Worm (Caenorhabditis elegans) whole organism, early embryonic: ENCODE data around the gene xbx-9.

ENCODE experiments used
- F13C5.2 ChIP-seq: sonication (generic microtip); optimal IDR thresholded peaks from 2 replicates; lab custom pipeline; 2017; ENCODE audit warnings: mild to moderate bottlenecking, missing genetic modification characterization, inconsistent platforms, missing compliant biosample characterization
- aly-1 ChIP-seq: sonication (generic microtip); optimal IDR thresholded peaks from 2 replicates; lab custom pipeline; 2016; ENCODE audit warnings: missing genetic modification characterization, missing compliant biosample characterization
- ama-1 ChIP-seq: fragments of 150-350 bp; optimal IDR thresholded peaks from 2 replicates; lab custom pipeline; 2014
- flt-1 ChIP-seq: fragments of 200-800 bp; sonication (Bioruptor generic); IDR thresholded peaks from 2 replicates; pipeline ENCODE4 v1.3.6; 2022; ENCODE audit warnings: missing genetic modification characterization, missing compliant biosample characterization
- hmbx-1 ChIP-seq: sonication (generic microtip); optimal IDR thresholded peaks from 2 replicates; lab custom pipeline; 2016; ENCODE audit warnings: mild to moderate bottlenecking, missing genetic modification characterization, missing compliant biosample characterization
- hmg-4 ChIP-seq: fragments of 200-800 bp; sonication (Bioruptor generic); optimal IDR thresholded peaks from 2 replicates; lab custom pipeline; 2018; ENCODE audit warnings: mild to moderate bottlenecking, missing genetic modification characterization, missing compliant biosample characterization
- hnd-1 ChIP-seq: sonication (generic microtip); optimal IDR thresholded peaks from 2 replicates; lab custom pipeline; 2016; ENCODE audit warnings: missing genetic modification characterization, missing compliant biosample characterization
- sea-1 ChIP-seq: fragments of 200-800 bp; sonication (Bioruptor generic); conservative IDR thresholded peaks from 2 replicates; pipeline ENCODE4 v1.3.6; 2022; ENCODE audit warnings: missing genetic modification characterization, missing compliant biosample characterization
- tbx-37 ChIP-seq: fragments of 200-800 bp; sonication (Bioruptor generic); conservative IDR thresholded peaks from 2 replicates; pipeline ENCODE4 v1.3.6; 2022; ENCODE audit warnings: missing genetic modification reagents, missing genetic modification characterization, missing compliant biosample characterization
- tra-4 ChIP-seq: sonication (generic microtip); optimal IDR thresholded peaks from 2 replicates; lab custom pipeline; 2017; ENCODE audit warnings: missing genetic modification characterization, missing compliant biosample characterization

DNA sequence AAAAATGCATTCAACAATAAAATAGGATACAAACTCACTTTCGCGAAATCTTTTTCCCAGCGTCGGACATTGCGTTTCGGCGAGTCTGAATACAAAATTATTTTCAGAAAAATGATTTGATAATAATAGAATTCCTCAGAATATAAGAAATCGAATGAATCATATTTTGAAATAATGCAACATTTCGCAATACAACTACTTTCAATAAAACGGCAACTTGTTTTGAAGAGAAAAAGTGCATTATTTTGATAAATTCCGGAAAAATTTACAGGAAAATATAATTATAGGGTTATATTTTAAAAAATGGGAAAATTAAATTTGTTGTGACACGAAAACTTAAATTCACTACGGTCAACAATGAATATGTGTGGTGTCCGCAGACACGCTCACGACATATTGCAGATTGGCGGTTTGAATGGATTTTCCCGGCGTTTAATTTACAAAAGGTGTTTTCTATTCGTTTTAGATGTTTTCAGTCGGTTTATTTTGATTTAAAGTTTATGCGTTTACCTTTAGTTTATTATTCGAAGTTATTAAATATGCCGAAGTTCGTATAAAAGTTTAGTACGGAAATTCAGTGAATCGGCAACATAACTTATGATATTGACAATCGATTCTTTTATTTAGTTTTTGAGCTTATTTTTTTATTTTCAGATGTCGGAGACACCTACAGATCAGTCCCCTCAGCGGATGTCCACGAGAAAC, 29.4 kb downstream of the xbx-9 start, which contains the start of the genes abcf-1 and scc-3:
- no peak for TF ChIP-seq ama-1 (lab: Kevin White, UChicago)
- TF ChIP-seq F13C5.2 (tag; lab: Kevin White, UChicago): peak; percentile 20
- TF ChIP-seq flt-1 (GFP tag; lab: Robert Waterston, UW): no peak
- no peak for TF ChIP-seq aly-1 (tag; lab: Kevin White, UChicago)
- TF ChIP-seq tbx-37 (GFP tag; lab: Robert Waterston, UW): no peak
- TF ChIP-seq tra-4 (tag; lab: Kevin White, UChicago): no peak
- TF ChIP-seq hnd-1: no peak
- TF ChIP-seq hmg-4 (GFP tag; lab: Kevin White, UChicago): no peak
- TF ChIP-seq hmbx-1 (tag; lab: Kevin White, UChicago): no peak
- TF ChIP-seq sea-1 (GFP tag; lab: Robert Waterston, UW): no peak
